Fruit fly (Drosophila melanogaster) Kc167 (cell line): ENCODE data around the gene CG6083.

Source experiments
- Myc ChIP-seq: fragments of >200 bp; optimal IDR thresholded peaks from 2 replicates; lab custom pipeline; 2017; ENCODE audit warnings: missing external identifiers
- Sin3A ChIP-seq: fragments of >200 bp; optimal IDR thresholded peaks from 2 replicates; lab custom pipeline; 2018; ENCODE audit warnings: missing external identifiers
- h ChIP-seq: fragments of >200 bp; optimal IDR thresholded peaks from 3 replicates; lab custom pipeline; 2018; ENCODE audit warnings: missing external identifiers
- insv ChIP-seq: fragments of >200 bp; optimal IDR thresholded peaks from 3 replicates; lab custom pipeline; 2018; ENCODE audit warnings: missing external identifiers
- psq ChIP-seq: fragments of >200 bp; optimal IDR thresholded peaks from 2 replicates; lab custom pipeline; 2017; ENCODE audit warnings: missing external identifiers
- ttk ChIP-seq: sonication (Bioruptor generic); optimal IDR thresholded peaks from 2 replicates; lab custom pipeline; 2017; ENCODE audit warnings: missing external identifiers

The CG6083 gene

dm6 chr3L:11623245-11623883 is 2.6 kb downstream of the CG6083 start:
- TF ChIP-seq ttk (lab: Kevin White, UChicago), result no peak
- no peak for TF ChIP-seq Myc (lab: Kevin White, UChicago)
- no peak for TF ChIP-seq psq
- no peak for TF ChIP-seq Sin3A (lab: Kevin White, UChicago)
- TF ChIP-seq insv (lab: Kevin White, UChicago), result no peak
- TF ChIP-seq h (lab: Kevin White, UChicago), result no peak

- TF ChIP-seq Sin3A (lab: Kevin White, UChicago) (no peak), insv (lab: Kevin White, UChicago) (no peak), psq (no peak), h (lab: Kevin White, UChicago) (no peak), Myc (lab: Kevin White, UChicago) (no peak), ttk (lab: Kevin White, UChicago) (no peak)
Measured at dm6 chr3L:11622750-11623149, 3.2 kb downstream of the CG6083 start.

dm6 chr3L:11620001-11620400 is 5.9 kb downstream of the CG6083 start, which contains the start of gene Muc68Ca:
Gene Muc68Ca, minus strand, starts transcription at chr3L:11620101.
- no peak for TF ChIP-seq insv (lab: Kevin White, UChicago)
- no peak for TF ChIP-seq ttk (lab: Kevin White, UChicago)
- no peak for TF ChIP-seq h (lab: Kevin White, UChicago)
- TF ChIP-seq psq, result no peak
- no peak for TF ChIP-seq Myc (lab: Kevin White, UChicago)
- no peak for TF ChIP-seq Sin3A (lab: Kevin White, UChicago)

dm6 chr3L:11609835-11610234 is 16.1 kb downstream of the CG6083 start, which contains the start of gene CG42832:
Gene CG42832, plus strand, starts transcription at chr3L:11610135.
- TF ChIP-seq psq (no peak), insv (lab: Kevin White, UChicago) (no peak), h (lab: Kevin White, UChicago) (no peak), Myc (lab: Kevin White, UChicago) (no peak), Sin3A (lab: Kevin White, UChicago) (no peak), ttk (lab: Kevin White, UChicago) (no peak)

- TF ChIP-seq insv (lab: Kevin White, UChicago) (no peak), Sin3A (lab: Kevin White, UChicago) (no peak), Myc (lab: Kevin White, UChicago) (no peak), h (lab: Kevin White, UChicago) (no peak), ttk (lab: Kevin White, UChicago) (no peak), psq (no peak)
Measured at dm6 chr3L:11609153-11609809, 16.6 kb downstream of the CG6083 start, which contains the start of gene Duba. Gene Duba, minus strand, starts transcription at chr3L:11609465.

- TF ChIP-seq Sin3A (lab: Kevin White, UChicago), result no peak
- TF ChIP-seq h (lab: Kevin White, UChicago), result no peak
- no peak for TF ChIP-seq insv (lab: Kevin White, UChicago)
- TF ChIP-seq Myc (lab: Kevin White, UChicago), result no peak
- no peak for TF ChIP-seq psq
- no peak for TF ChIP-seq ttk (lab: Kevin White, UChicago)
Measured at dm6 chr3L:11604227-11604626, 21.7 kb downstream of the CG6083 start.

- TF ChIP-seq psq, result no peak
- TF ChIP-seq Sin3A (lab: Kevin White, UChicago), result no peak
- TF ChIP-seq ttk (lab: Kevin White, UChicago), result no peak
- TF ChIP-seq insv (lab: Kevin White, UChicago), result no peak
- TF ChIP-seq h (lab: Kevin White, UChicago), result no peak
- no peak for TF ChIP-seq Myc (lab: Kevin White, UChicago)
Measured at dm6 chr3L:11602040-11602439, 23.9 kb downstream of the CG6083 start.

dm6 chr3L:11601133-11601532 is 24.8 kb downstream of the CG6083 start:
- no peak for TF ChIP-seq Myc (lab: Kevin White, UChicago)
- no peak for TF ChIP-seq psq
- TF ChIP-seq Sin3A (lab: Kevin White, UChicago), result no peak
- TF ChIP-seq ttk (lab: Kevin White, UChicago), result no peak
- TF ChIP-seq insv (lab: Kevin White, UChicago), result no peak
- no peak for TF ChIP-seq h (lab: Kevin White, UChicago)

dm6 chr3L:11599965-11600420 is 25.9 kb downstream of the CG6083 start, which contains the start of the genes CG14137 and CG46394:
Gene CG14137, minus strand, starts transcription at chr3L:11600065.
Gene CG46394, plus strand, starts transcription at chr3L:11600370.
- TF ChIP-seq psq (no peak), insv (lab: Kevin White, UChicago) (no peak), h (lab: Kevin White, UChicago) (no peak), Sin3A (lab: Kevin White, UChicago) (no peak)

- TF ChIP-seq psq, result no peak
Measured at dm6 chr3L:11599255-11599654, 26.7 kb downstream of the CG6083 start.

- TF ChIP-seq h (lab: Kevin White, UChicago) (no peak), psq (no peak), insv (lab: Kevin White, UChicago) (no peak), Sin3A (lab: Kevin White, UChicago) (no peak), Myc (lab: Kevin White, UChicago) (no peak), ttk (lab: Kevin White, UChicago) (no peak)
Measured at dm6 chr3L:11596585-11597252, 29.2 kb downstream of the CG6083 start, which contains the start of gene CG7368. Gene CG7368, plus strand, starts transcription at chr3L:11597202.
